Fruit fly (Drosophila melanogaster): ENCODE measurements around the gene CG33667.
"Not testable (repeated sequence)": the region's sequence is repeated elsewhere in the genome, so short reads cannot be mapped to it uniquely, and the experiment has no call there.

Gene CG33667

DNA sequence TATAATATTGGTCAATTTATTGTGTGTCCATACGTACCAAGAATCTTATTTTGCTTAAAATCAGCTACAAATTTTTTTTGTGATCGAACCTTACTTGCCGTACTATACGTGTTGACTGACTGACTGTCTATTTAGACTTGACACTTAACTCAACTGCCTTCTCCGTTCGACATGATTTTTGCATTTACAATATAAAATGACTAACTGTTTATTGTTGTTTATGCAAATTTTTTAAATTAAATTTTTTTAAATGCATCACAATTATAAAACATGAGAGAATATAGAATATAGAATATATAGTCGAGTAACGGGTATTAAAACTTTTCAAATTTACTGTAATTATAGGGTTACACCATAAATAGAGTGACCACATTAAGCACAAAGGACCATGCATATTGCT lies at the start of gene CG33667:
TSS of gene CG33667 (minus strand) at position 101 of the 400 bp plus-strand sequence.
- TF ChIP-seq dac (GFP tag; optimal IDR thresholded peaks at IDR 0.05); CG15336 (GFP tag; IDR thresholded peaks at IDR 0.05); eg (GFP tag; IDR thresholded peaks at IDR 0.05): not testable (repeated sequence)

DNA sequence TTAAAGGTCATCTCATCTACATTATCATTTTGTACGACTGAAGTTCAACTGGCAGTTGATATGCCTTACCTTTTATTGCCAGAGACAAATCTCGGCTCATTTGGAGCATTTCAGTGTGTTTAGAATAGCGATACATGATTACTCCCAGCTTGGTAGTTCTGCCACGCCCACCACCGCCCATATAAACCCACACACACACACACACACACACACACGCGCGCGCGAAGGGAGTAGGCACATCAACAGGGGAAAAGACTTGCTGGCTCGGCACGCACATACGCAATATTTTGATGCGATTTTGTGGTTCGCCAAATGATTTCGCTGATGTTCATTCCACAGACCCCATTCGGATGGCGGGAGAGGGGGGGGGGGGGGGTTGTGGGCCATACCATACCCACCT lies 41.0 kb upstream of the CG33667 start:
- TF ChIP-seq Hr4 (GFP tag; optimal IDR thresholded peaks at IDR 0.05) (no peak), net (GFP tag; optimal IDR thresholded peaks at IDR 0.05) (no peak), svp (GFP tag) (no peak), Met (GFP tag; optimal IDR thresholded peaks at IDR 0.05) (no peak), CG4318 (GFP tag; optimal IDR thresholded peaks at IDR 0.05) (no peak), pdm3 (GFP tag; optimal IDR thresholded peaks at IDR 0.05) (no peak), CG10669 (GFP tag; optimal IDR thresholded peaks at IDR 0.05) (no peak), Hr39 (GFP tag; optimal IDR thresholded peaks at IDR 0.05) (no peak), vri (GFP tag; optimal IDR thresholded peaks at IDR 0.05) (no peak), Eip78C (GFP tag) (no peak), CG8632 (GFP tag; optimal IDR thresholded peaks at IDR 0.05) (no peak), Ets96B (tag; optimal IDR thresholded peaks at IDR 0.05) (no peak), CG6276 (GFP tag; optimal IDR thresholded peaks at IDR 0.05) (no peak), CG11902 (GFP tag; optimal IDR thresholded peaks at IDR 0.05) (no peak), OdsH (GFP tag; optimal IDR thresholded peaks at IDR 0.05) (no peak), eg (GFP tag; IDR thresholded peaks at IDR 0.05) (no peak), Sox14 (GFP tag; optimal IDR thresholded peaks at IDR 0.05) (no peak), dsx (GFP tag; optimal IDR thresholded peaks at IDR 0.05; ENCODE audit: poor library complexity, severe bottlenecking) (no peak)

DNA sequence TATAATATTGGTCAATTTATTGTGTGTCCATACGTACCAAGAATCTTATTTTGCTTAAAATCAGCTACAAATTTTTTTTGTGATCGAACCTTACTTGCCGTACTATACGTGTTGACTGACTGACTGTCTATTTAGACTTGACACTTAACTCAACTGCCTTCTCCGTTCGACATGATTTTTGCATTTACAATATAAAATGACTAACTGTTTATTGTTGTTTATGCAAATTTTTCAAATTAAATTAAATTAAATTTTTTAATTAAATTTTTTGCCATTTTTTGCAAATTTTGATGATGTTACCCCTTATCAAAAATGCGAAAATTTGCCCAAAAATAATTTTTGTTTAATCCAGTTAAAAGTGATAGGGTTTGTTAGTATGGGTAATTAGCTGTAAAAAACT lies 6.6 kb upstream of the CG33667 start, which contains the start of gene CG33665:
TSS of gene CG33665 (minus strand) at position 101 of the 400 bp plus-strand sequence.
- not testable (repeated sequence) for TF ChIP-seq CG11294 (GFP tag; IDR thresholded peaks at IDR 0.05); CG6854 (GFP tag; optimal IDR thresholded peaks at IDR 0.05); CG15336 (GFP tag; IDR thresholded peaks at IDR 0.05)

DNA sequence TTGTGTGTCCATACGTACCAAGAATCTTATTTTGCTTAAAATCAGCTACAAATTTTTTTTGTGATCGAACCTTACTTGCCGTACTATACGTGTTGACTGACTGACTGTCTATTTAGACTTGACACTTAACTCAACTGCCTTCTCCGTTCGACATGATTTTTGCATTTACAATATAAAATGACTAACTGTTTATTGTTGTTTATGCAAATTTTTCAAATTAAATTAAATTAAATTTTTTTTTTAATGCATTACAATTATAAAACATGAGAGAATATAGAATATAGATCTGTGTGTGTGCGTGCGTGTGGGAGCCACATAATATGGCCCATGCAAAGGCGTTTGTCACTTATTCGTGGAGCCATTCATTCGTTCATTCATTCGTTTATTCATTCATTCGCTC lies 4.7 kb upstream of the CG33667 start, which contains the start of gene CG33666:
TSS of gene CG33666 (minus strand) at position 101 of the 400 bp plus-strand sequence.
- TF ChIP-seq Hr4, salr, dac (GFP tag; optimal IDR thresholded peaks at IDR 0.05): not testable (repeated sequence)

DNA sequence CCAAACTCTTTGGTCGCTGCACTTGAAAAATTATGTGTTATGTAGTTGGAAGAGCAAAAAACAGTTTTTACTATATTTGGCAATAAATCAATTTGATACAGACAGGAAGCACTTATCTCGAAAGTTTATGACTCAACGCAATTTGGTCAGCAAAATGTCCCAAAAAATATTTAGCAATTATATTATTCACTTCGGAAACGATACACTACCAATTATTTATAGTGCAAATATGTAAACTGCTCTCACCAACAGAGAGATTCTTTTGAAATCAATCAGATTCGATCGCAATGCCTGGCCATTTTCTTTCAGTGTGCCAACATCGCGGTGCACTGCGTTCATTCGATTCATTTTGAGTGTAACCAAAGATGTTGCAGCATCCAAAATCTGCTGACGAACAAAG lies 14.3 kb downstream of the CG33667 start:
- TF ChIP-seq eg (GFP tag; IDR thresholded peaks at IDR 0.05) (no peak), Eip75B (GFP tag; optimal IDR thresholded peaks at IDR 0.05) (no peak), CG6276 (GFP tag; optimal IDR thresholded peaks at IDR 0.05) (no peak), svp (GFP tag) (peak; percentile 41), Hr4 (GFP tag; optimal IDR thresholded peaks at IDR 0.05) (no peak), CG10631 (GFP tag; optimal IDR thresholded peaks at IDR 0.05) (no peak), Hr38 (GFP tag; optimal IDR thresholded peaks at IDR 0.05) (no peak), CG9139 (GFP tag; optimal IDR thresholded peaks at IDR 0.05) (no peak), CG6854 (GFP tag; optimal IDR thresholded peaks at IDR 0.05) (no peak), Eip78C (GFP tag) (peak; percentile 36), Eip93F (GFP tag; optimal IDR thresholded peaks at IDR 0.05) (no peak), Gug (GFP tag; IDR thresholded peaks at IDR 0.05) (no peak), fkh (GFP tag; optimal IDR thresholded peaks at IDR 0.05) (no peak), fd85E (GFP tag; optimal IDR thresholded peaks at IDR 0.05) (no peak), acj6 (GFP tag; optimal IDR thresholded peaks at IDR 0.05) (peak; percentile 25), CG4318 (GFP tag; optimal IDR thresholded peaks at IDR 0.05) (no peak), pdm3 (GFP tag; optimal IDR thresholded peaks at IDR 0.05) (peak; percentile 7), CG11294 (GFP tag; IDR thresholded peaks at IDR 0.05) (no peak), CG31627 (GFP tag; optimal IDR thresholded peaks at IDR 0.05) (peak; percentile 64), ss (GFP tag; optimal IDR thresholded peaks at IDR 0.05) (no peak), spab (GFP tag; optimal IDR thresholded peaks at IDR 0.05) (no peak), Ets96B (tag; optimal IDR thresholded peaks at IDR 0.05) (no peak), CG32006 (GFP tag; optimal IDR thresholded peaks at IDR 0.05) (peak; percentile 41), net (GFP tag; optimal IDR thresholded peaks at IDR 0.05) (no peak), cyc (GFP tag; optimal IDR thresholded peaks at IDR 0.05) (no peak), OdsH (GFP tag; optimal IDR thresholded peaks at IDR 0.05) (peak; percentile 38), CG7368 (GFP tag; optimal IDR thresholded peaks at IDR 0.05) (no peak), CG6808 (GFP tag; optimal IDR thresholded peaks at IDR 0.05) (no peak), CG8632 (GFP tag; optimal IDR thresholded peaks at IDR 0.05) (no peak), Sox15 (GFP tag; optimal IDR thresholded peaks at IDR 0.05) (no peak), salr (GFP tag; optimal IDR thresholded peaks at IDR 0.05) (no peak), CG11902 (GFP tag; optimal IDR thresholded peaks at IDR 0.05) (no peak), Sox102F (GFP tag; optimal IDR thresholded peaks at IDR 0.05) (peak; percentile 61), CG8319 (GFP tag; optimal IDR thresholded peaks at IDR 0.05) (no peak)

All from whole organism, prepupa.